Fruit fly (Drosophila melanogaster) Kc167 (cell line): ENCODE results near the gene DnaJ-H.

Source experiments
- Sin3A ChIP-seq: fragments of >200 bp; optimal IDR thresholded peaks from 2 replicates; lab custom pipeline; 2018; ENCODE audit warnings: missing external identifiers
- h ChIP-seq: fragments of >200 bp; optimal IDR thresholded peaks from 3 replicates; lab custom pipeline; 2018; ENCODE audit warnings: missing external identifiers
- insv ChIP-seq: fragments of >200 bp; optimal IDR thresholded peaks from 3 replicates; lab custom pipeline; 2018; ENCODE audit warnings: missing external identifiers
- ttk ChIP-seq: sonication (Bioruptor generic); optimal IDR thresholded peaks from 2 replicates; lab custom pipeline; 2017; ENCODE audit warnings: missing external identifiers

DNA sequence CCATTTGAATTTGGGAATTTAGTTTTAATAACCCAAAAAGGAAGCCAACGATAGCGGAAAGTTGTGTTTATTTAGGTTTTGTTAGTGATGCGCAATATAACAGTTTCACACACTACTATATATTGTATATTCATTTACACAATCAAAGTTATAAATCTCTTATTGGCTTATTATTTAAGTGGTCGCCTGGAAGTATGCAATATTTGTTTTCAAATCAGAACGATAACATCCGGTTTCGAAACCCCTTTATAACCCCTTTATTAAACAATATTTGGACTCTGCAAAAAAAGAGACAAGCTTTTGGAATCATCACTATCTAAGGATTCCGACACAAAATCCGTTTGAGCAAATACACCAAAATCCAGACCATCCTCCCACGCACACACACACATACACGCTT, 8.0 kb downstream of the DnaJ-H start:
- TF ChIP-seq Sin3A (lab: Kevin White, UChicago) (no peak), insv (lab: Kevin White, UChicago) (no peak), ttk (no peak), h (no peak)
